Fruit fly (Drosophila melanogaster) whole organism, embryonic: ENCODE results near the gene CG15330.
A peak's percentile ranks its signal among the peaks of the same experiment; 100 is the strongest.

Experiments used
- CG10959 ChIP-seq: fragments of 200-800 bp; sonication (Bioruptor generic); IDR thresholded peaks from 2 replicates; pipeline ENCODE4 v1.3.6; 2022; ENCODE audit warnings: missing biosample characterization, missing genetic modification characterization
- CG11398 ChIP-seq: fragments of 200-800 bp; sonication (Bioruptor generic); optimal IDR thresholded peaks from 2 replicates; lab custom pipeline; 2016; ENCODE audit warnings: missing biosample characterization, missing genetic modification characterization
- CG13296 ChIP-seq: fragments of 200-800 bp; sonication (Bioruptor generic); optimal IDR thresholded peaks from 3 replicates; lab custom pipeline; 2018; ENCODE audit warnings: missing biosample characterization, mild to moderate bottlenecking, missing genetic modification characterization
- CG13775 ChIP-seq: fragments of 200-800 bp; sonication (Bioruptor generic); optimal IDR thresholded peaks from 3 replicates; lab custom pipeline; 2017; ENCODE audit warnings: missing biosample characterization, mild to moderate bottlenecking, missing genetic modification characterization
- CG13894 ChIP-seq: fragments of 200-800 bp; sonication (Bioruptor generic); optimal IDR thresholded peaks from 3 replicates; lab custom pipeline; 2018; ENCODE audit warnings: missing biosample characterization, mild to moderate bottlenecking, missing genetic modification characterization, moderate library complexity
- CG1529 ChIP-seq: fragments of 200-800 bp; sonication (Bioruptor generic); optimal IDR thresholded peaks from 3 replicates; lab custom pipeline; 2018; ENCODE audit warnings: missing biosample characterization, missing genetic modification characterization
- CG17568 ChIP-seq: fragments of 200-800 bp; sonication (Bioruptor generic); optimal IDR thresholded peaks from 2 replicates; lab custom pipeline; 2018; ENCODE audit warnings: missing biosample characterization, mild to moderate bottlenecking, missing genetic modification characterization, moderate library complexity
- CG2120 ChIP-seq: fragments of 200-800 bp; sonication (Bioruptor generic); optimal IDR thresholded peaks from 3 replicates; lab custom pipeline; 2016; ENCODE audit warnings: missing biosample characterization, missing genetic modification characterization
- CG2202 ChIP-seq: fragments of 200-800 bp; sonication (Bioruptor generic); optimal IDR thresholded peaks from 2 replicates; lab custom pipeline; 2018; ENCODE audit warnings: missing biosample characterization, mild to moderate bottlenecking, missing genetic modification characterization
- CG31365 ChIP-seq: fragments of 200-800 bp; sonication (Bioruptor generic); optimal IDR thresholded peaks from 2 replicates; lab custom pipeline; 2018; ENCODE audit warnings: missing biosample characterization, mild to moderate bottlenecking, missing genetic modification characterization
- CG32772 ChIP-seq: fragments of 200-800 bp; sonication (Bioruptor generic); IDR thresholded peaks from 2 replicates; pipeline ENCODE4 v1.3.6; 2022; ENCODE audit warnings: missing biosample characterization, missing genetic modification characterization
- CG33557 ChIP-seq: fragments of 200-800 bp; sonication (Bioruptor generic); optimal IDR thresholded peaks from 2 replicates; lab custom pipeline; 2019; ENCODE audit warnings: missing biosample characterization, mild to moderate bottlenecking, missing genetic modification characterization, moderate library complexity
- CG6791 ChIP-seq: fragments of 200-800 bp; sonication (Bioruptor generic); IDR thresholded peaks from 3 replicates; pipeline ENCODE4 v1.3.6; 2022; ENCODE audit warnings: missing biosample characterization, missing genetic modification characterization; ENCODE audit not compliant: partially characterized antibody
- CG8290 ChIP-seq, 3 experiments: fragments of 200-800 bp; sonication (Bioruptor generic); optimal IDR thresholded peaks; 2 replicates each; lab custom pipeline; 2016 to 2019; ENCODE audit warnings: missing biosample characterization in 3 of 3, missing genetic modification characterization in 3 of 3, mild to moderate bottlenecking in 2 of 3, moderate library complexity in 1 of 3
- CG8924 ChIP-seq: fragments of 200-800 bp; optimal IDR thresholded peaks from 3 replicates; lab custom pipeline; 2019; ENCODE audit warnings: missing biosample characterization, mild to moderate bottlenecking, missing genetic modification characterization, moderate library complexity
- CG9215 ChIP-seq: fragments of 200-800 bp; sonication (Bioruptor generic); IDR thresholded peaks from 2 replicates; pipeline ENCODE4 v1.3.6; 2022; ENCODE audit warnings: missing biosample characterization, missing genetic modification characterization
- CG9727 ChIP-seq: fragments of 200-800 bp; sonication (Bioruptor generic); optimal IDR thresholded peaks from 3 replicates; lab custom pipeline; 2017; ENCODE audit warnings: missing biosample characterization, mild to moderate bottlenecking, missing genetic modification characterization
- CG9817 ChIP-seq: fragments of 200-800 bp; sonication (Bioruptor generic); optimal IDR thresholded peaks from 2 replicates; lab custom pipeline; 2018; ENCODE audit warnings: missing biosample characterization, mild to moderate bottlenecking, missing genetic modification characterization, moderate library complexity
- CTCF ChIP-seq: fragments of 200-800 bp; sonication (Bioruptor generic); optimal IDR thresholded peaks from 2 replicates; lab custom pipeline; 2017; ENCODE audit warnings: missing biosample characterization, mild to moderate bottlenecking, missing genetic modification characterization, moderate library complexity
- Chrac-16 ChIP-seq: fragments of 200-800 bp; sonication (Bioruptor generic); optimal IDR thresholded peaks from 3 replicates; lab custom pipeline; 2016; ENCODE audit warnings: missing biosample characterization, missing genetic modification characterization
- E2f2 ChIP-seq: fragments of 200-800 bp; sonication (Bioruptor generic); IDR thresholded peaks from 2 replicates; pipeline ENCODE4 v1.3.6; 2022; ENCODE audit warnings: missing biosample characterization, missing genetic modification characterization
- Eip74EF ChIP-seq, 2 experiments: fragments of 200-800 bp in 1 of 2; fragments of >200 bp in 1 of 2; sonication (Bioruptor generic) in 1 of 2; optimal IDR thresholded peaks; 2 replicates each; lab custom pipeline; 2017 to 2019; ENCODE audit warnings: missing biosample characterization in 2 of 2, missing genetic modification characterization in 2 of 2, mild to moderate bottlenecking in 1 of 2, moderate library complexity in 1 of 2
- HmgZ ChIP-seq: fragments of 200-800 bp; sonication (Bioruptor generic); optimal IDR thresholded peaks from 2 replicates; lab custom pipeline; 2018; ENCODE audit warnings: missing biosample characterization, mild to moderate bottlenecking, missing genetic modification characterization
- Hr51 ChIP-seq, 2 experiments: fragments of 200-800 bp; sonication (Bioruptor generic); optimal IDR thresholded peaks; 2 replicates in 1 of 2; 3 replicates in 1 of 2; lab custom pipeline; 2016 to 2018; ENCODE audit warnings: missing biosample characterization in 2 of 2, missing genetic modification characterization in 2 of 2, mild to moderate bottlenecking in 1 of 2, moderate library complexity in 1 of 2
- Max ChIP-seq: fragments of 200-800 bp; sonication (Bioruptor generic); optimal IDR thresholded peaks from 2 replicates; lab custom pipeline; 2016; ENCODE audit warnings: missing biosample characterization, mild to moderate bottlenecking, missing genetic modification characterization
- Meics ChIP-seq: fragments of 200-800 bp; sonication (Bioruptor generic); optimal IDR thresholded peaks from 2 replicates; lab custom pipeline; 2017; ENCODE audit warnings: missing biosample characterization, mild to moderate bottlenecking, missing genetic modification characterization
- Pdp1 ChIP-seq, 2 experiments: fragments of 200-800 bp; sonication (Bioruptor generic); optimal IDR thresholded peaks; 3 replicates each; lab custom pipeline; 2016; ENCODE audit warnings: missing biosample characterization in 2 of 2, missing genetic modification characterization in 2 of 2, mild to moderate bottlenecking in 1 of 2, moderate library complexity in 1 of 2
- Side ChIP-seq: fragments of 200-800 bp; sonication (Bioruptor generic); optimal IDR thresholded peaks from 2 replicates; lab custom pipeline; 2016; ENCODE audit warnings: missing biosample characterization, missing genetic modification characterization
- Sin3A ChIP-seq: fragments of >200 bp; optimal IDR thresholded peaks from 2 replicates; lab custom pipeline; 2018
- ara ChIP-seq: fragments of 200-800 bp; sonication (Bioruptor generic); IDR thresholded peaks from 2 replicates; pipeline ENCODE4 v1.3.6; 2022; ENCODE audit warnings: missing biosample characterization, missing genetic modification characterization
- bab2 ChIP-seq: fragments of 200-800 bp; sonication (Bioruptor generic); optimal IDR thresholded peaks from 2 replicates; lab custom pipeline; 2016; ENCODE audit warnings: missing biosample characterization, missing genetic modification characterization
- corto ChIP-seq: fragments of 200-800 bp; sonication (Bioruptor generic); optimal IDR thresholded peaks from 2 replicates; lab custom pipeline; 2016; ENCODE audit warnings: missing biosample characterization, mild to moderate bottlenecking, missing genetic modification characterization, moderate library complexity
- crp ChIP-seq, 2 experiments: fragments of 200-800 bp; sonication (Bioruptor generic); optimal IDR thresholded peaks; 2 replicates in 1 of 2; 3 replicates in 1 of 2; lab custom pipeline; 2017; ENCODE audit warnings: missing biosample characterization in 2 of 2, missing genetic modification characterization in 2 of 2, mild to moderate bottlenecking in 1 of 2, moderate library complexity in 1 of 2
- disco-r ChIP-seq: fragments of 200-800 bp; sonication (Bioruptor generic); optimal IDR thresholded peaks from 2 replicates; lab custom pipeline; 2016; ENCODE audit warnings: missing biosample characterization, missing genetic modification characterization
- dm ChIP-seq: fragments of 200-800 bp; sonication (Bioruptor generic); optimal IDR thresholded peaks from 3 replicates; lab custom pipeline; 2016; ENCODE audit warnings: missing biosample characterization, missing genetic modification characterization
- dpn ChIP-seq, 2 experiments: fragments of 200-800 bp; sonication (Bioruptor generic); optimal IDR thresholded peaks; 3 replicates each; lab custom pipeline; 2016; ENCODE audit warnings: missing biosample characterization in 2 of 2, missing genetic modification characterization in 2 of 2
- fd96Cb ChIP-seq: fragments of 200-800 bp; sonication (Bioruptor generic); optimal IDR thresholded peaks from 2 replicates; lab custom pipeline; 2018; ENCODE audit warnings: missing biosample characterization, mild to moderate bottlenecking, missing genetic modification characterization, moderate library complexity
- hb ChIP-seq: fragments of 200-800 bp; sonication (Bioruptor generic); IDR thresholded peaks from 3 replicates; pipeline ENCODE4 v1.3.6; 2022; ENCODE audit warnings: missing biosample characterization, missing genetic modification characterization; ENCODE audit not compliant: partially characterized antibody
- kah ChIP-seq: fragments of 200-800 bp; sonication (Bioruptor generic); optimal IDR thresholded peaks from 2 replicates; lab custom pipeline; 2018; ENCODE audit warnings: missing biosample characterization, mild to moderate bottlenecking, missing genetic modification characterization
- lola ChIP-seq, 3 experiments: fragments of >200 bp in 2 of 3; fragments of 200-800 bp in 1 of 3; sonication (Bioruptor generic) in 1 of 3; optimal IDR thresholded peaks; 2 replicates each; lab custom pipeline; 2017 to 2019; ENCODE audit warnings: missing biosample characterization in 3 of 3, missing genetic modification characterization in 3 of 3, mild to moderate bottlenecking in 1 of 3, moderate library complexity in 1 of 3
- odd ChIP-seq: fragments of 200-800 bp; sonication (Bioruptor generic); optimal IDR thresholded peaks from 2 replicates; lab custom pipeline; 2017; ENCODE audit warnings: missing biosample characterization, mild to moderate bottlenecking, missing genetic modification characterization
- pan ChIP-seq, 4 experiments: fragments of >200 bp in 3 of 4; fragments of 200-800 bp in 1 of 4; sonication (Bioruptor generic) in 1 of 4; optimal IDR thresholded peaks in 3 of 4; IDR thresholded peaks in 1 of 4; 2 replicates each; pipeline versions ENCODE4 v1.3.6 to Lab custom; 2017 to 2022; ENCODE audit warnings: missing biosample characterization in 2 of 4, missing genetic modification characterization in 2 of 4, mixed read lengths in 1 of 4
- repo ChIP-seq: fragments of 200-800 bp; sonication (Bioruptor generic); optimal IDR thresholded peaks from 2 replicates; lab custom pipeline; 2016; ENCODE audit warnings: missing biosample characterization, missing genetic modification characterization
- sima ChIP-seq: fragments of 200-800 bp; sonication (Bioruptor generic); optimal IDR thresholded peaks from 2 replicates; lab custom pipeline; 2016; ENCODE audit warnings: missing biosample characterization, missing genetic modification characterization
- sna ChIP-seq: fragments of 200-800 bp; sonication (Bioruptor generic); IDR thresholded peaks from 2 replicates; pipeline ENCODE4 v1.3.6; 2022; ENCODE audit warnings: missing biosample characterization, missing genetic modification characterization; ENCODE audit not compliant: partially characterized antibody
- unpg ChIP-seq: fragments of 200-800 bp; sonication (Bioruptor generic); optimal IDR thresholded peaks from 3 replicates; lab custom pipeline; 2018; ENCODE audit warnings: missing biosample characterization, mild to moderate bottlenecking, missing genetic modification characterization, moderate library complexity
- usp ChIP-seq: fragments of >200 bp; optimal IDR thresholded peaks from 2 replicates; lab custom pipeline; 2017; ENCODE audit warnings: missing biosample characterization, missing genetic modification characterization
- zfh2 ChIP-seq: fragments of 200-800 bp; sonication (Bioruptor generic); optimal IDR thresholded peaks from 2 replicates; lab custom pipeline; 2016; ENCODE audit warnings: missing biosample characterization, missing genetic modification characterization

CG15330 gene

dm6 chrX:7920081-7920688 is 35.7 kb upstream of the CG15330 start, which contains the start of the genes hdm and Ykt6 (continued):
- TF ChIP-seq disco-r (GFP tag; lab: Kevin White, UChicago) (peak; percentile 41), Side (GFP tag; lab: Kevin White, UChicago) (peak; percentile 87), bab2 (peak; percentile 85), CG2120 (peak; percentile 89), CG2202 (tag; lab: Kevin White, UChicago) (peak; percentile 59), Hr51 (GFP tag; optimal IDR thresholded peaks at IDR 0.05; lab: Kevin White, UChicago) (peak in 1 of 2 experiments; percentile 72), sima (peak; percentile 24), zfh2 (GFP tag; lab: Kevin White, UChicago) (peak; percentile 83), Max (GFP tag; lab: Kevin White, UChicago) (peak; percentile 56), dm (peak; percentile 67), pan (optimal IDR thresholded peaks at IDR 0.05; lab: Kevin White, UChicago) (no peak), pan (GFP tag; optimal IDR thresholded peaks at IDR 0.05 in 1 of 2, IDR thresholded peaks at IDR 0.05 in 1 of 2) (peak in 1 of 2 experiments; percentile 81), CTCF (GFP tag; lab: Kevin White, UChicago) (peak; percentile 24), E2f2 (GFP tag; lab: Robert Waterston, UW) (peak; percentile 85), HmgZ (tag; lab: Kevin White, UChicago) (peak; percentile 90), CG32772 (GFP tag; lab: Robert Waterston, UW) (peak; percentile 50; the same call in 1 of the 2 replicates), corto (GFP tag; lab: Kevin White, UChicago) (peak; percentile 3), fd96Cb (peak; percentile 51), CG9215 (peak; percentile 74), ara (peak; percentile 85), CG9727 (GFP tag; lab: Kevin White, UChicago) (peak; percentile 63), CG31365 (tag; lab: Kevin White, UChicago) (peak; percentile 36), Chrac-16 (GFP tag; lab: Kevin White, UChicago) (peak; percentile 74), CG6791 (GFP tag; lab: Robert Waterston, UW) (peak; percentile 91), repo (GFP tag; lab: Kevin White, UChicago) (peak; percentile 52), CG10959 (GFP tag; lab: Robert Waterston, UW) (peak; percentile 74), kah (GFP tag; lab: Kevin White, UChicago) (no peak), crp (GFP tag; optimal IDR thresholded peaks at IDR 0.05; lab: Kevin White, UChicago) (peak in 1 of 2 experiments; percentile 58), CG11398 (GFP tag; lab: Kevin White, UChicago) (peak; percentile 73), Sin3A (lab: Kevin White, UChicago) (peak; percentile 65), CG17568 (no peak), CG1529 (GFP tag; lab: Kevin White, UChicago) (peak; percentile 51), hb (peak; percentile 92), CG13894 (tag; lab: Kevin White, UChicago) (no peak), Eip74EF (GFP tag; optimal IDR thresholded peaks at IDR 0.05; lab: Kevin White, UChicago) (no peak), CG33557 (GFP tag; lab: Kevin White, UChicago) (peak; percentile 66), unpg (no peak), Pdp1 (GFP tag; optimal IDR thresholded peaks at IDR 0.05; lab: Kevin White, UChicago) (peak; percentile 78 to 80), usp (no peak), CG8290 (GFP tag; optimal IDR thresholded peaks at IDR 0.05; lab: Kevin White, UChicago) (peak; percentile 68), CG8290 (tag; optimal IDR thresholded peaks at IDR 0.05; lab: Kevin White, UChicago) (peak in 1 of 2 experiments; percentile 14), dpn (GFP tag; optimal IDR thresholded peaks at IDR 0.05; lab: Kevin White, UChicago) (peak; percentile 86 to 87), CG13775 (peak; percentile 76), Meics (GFP tag; lab: Kevin White, UChicago) (no peak), CG13296 (GFP tag; lab: Kevin White, UChicago) (peak; percentile 59), CG9817 (tag; lab: Kevin White, UChicago) (peak; percentile 72), sna (peak; percentile 97), lola (GFP tag; optimal IDR thresholded peaks at IDR 0.05; lab: Kevin White, UChicago) (peak in 1 of 3 experiments; percentile 72), CG8924 (tag; lab: Kevin White, UChicago) (peak; percentile 56), odd (GFP tag; lab: Kevin White, UChicago) (no peak)
